Fruit fly (Drosophila melanogaster): Measurements from ENCODE around the gene CG14380.

The CG14380 gene

DNA sequence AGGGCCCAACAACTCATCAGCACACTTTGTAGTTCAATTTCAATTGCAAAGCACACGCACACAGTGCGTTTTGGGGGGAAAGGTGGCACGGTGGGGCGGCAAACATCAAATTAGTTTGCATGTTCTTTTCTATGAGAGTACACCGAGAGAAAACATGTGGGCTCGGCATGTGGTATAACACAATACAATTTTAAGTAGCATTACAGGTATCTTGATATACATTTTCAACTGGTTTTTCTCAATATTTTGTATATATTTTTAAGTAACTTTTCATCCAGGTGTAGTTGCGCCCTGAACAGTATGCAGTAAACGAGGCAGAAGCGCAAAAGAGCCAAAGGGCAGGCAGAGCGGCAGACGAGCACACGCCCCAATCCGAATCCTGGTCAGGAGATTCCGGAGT is 12.1 kb downstream of the CG14380 start:
- TF ChIP-seq Hr39 (GFP tag; optimal IDR thresholded peaks at IDR 0.05) (no peak), CG6163 (GFP tag; IDR thresholded peaks at IDR 0.05) (no peak), topi (GFP tag; optimal IDR thresholded peaks at IDR 0.05) (no peak), CG16779 (tag; optimal IDR thresholded peaks at IDR 0.05) (no peak), dac (GFP tag; optimal IDR thresholded peaks at IDR 0.05) (no peak), CG11902 (GFP tag; optimal IDR thresholded peaks at IDR 0.05) (no peak), CG6854 (GFP tag; optimal IDR thresholded peaks at IDR 0.05) (no peak), pdm3 (GFP tag; optimal IDR thresholded peaks at IDR 0.05) (no peak), CG6792 (GFP tag; optimal IDR thresholded peaks at IDR 0.05) (no peak), Hr38 (GFP tag; optimal IDR thresholded peaks at IDR 0.05) (no peak), CG9139 (GFP tag; optimal IDR thresholded peaks at IDR 0.05) (no peak), svp (GFP tag) (no peak), CG6808 (GFP tag; optimal IDR thresholded peaks at IDR 0.05) (no peak), Sox15 (GFP tag; optimal IDR thresholded peaks at IDR 0.05) (no peak), CG4318 (GFP tag; optimal IDR thresholded peaks at IDR 0.05) (no peak), esn (GFP tag; optimal IDR thresholded peaks at IDR 0.05) (no peak), Eip93F (GFP tag; optimal IDR thresholded peaks at IDR 0.05) (no peak), CG34406 (GFP tag; optimal IDR thresholded peaks at IDR 0.05) (no peak)

DNA sequence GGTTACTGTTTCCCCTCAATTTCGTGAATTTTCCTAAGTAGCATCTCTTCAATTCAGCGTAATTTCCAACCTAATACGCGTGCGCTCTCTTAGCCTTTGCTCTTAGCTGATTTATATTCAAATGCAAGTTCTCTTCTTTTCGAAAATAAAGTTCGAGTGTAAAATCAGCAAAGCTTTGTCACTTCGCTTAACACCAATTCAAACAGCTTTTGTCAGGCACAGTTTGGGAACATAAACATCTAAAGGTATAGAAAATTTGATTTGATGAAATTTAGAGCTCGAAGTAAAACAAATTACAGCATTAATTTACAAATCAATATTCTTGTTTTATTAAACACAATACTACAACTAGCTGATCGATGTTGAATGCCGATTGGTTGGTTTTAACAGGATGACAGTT is 20.1 kb downstream of the CG14380 start:
- TF ChIP-seq CG11294 (GFP tag; IDR thresholded peaks at IDR 0.05): no peak
- TF ChIP-seq cyc (GFP tag; optimal IDR thresholded peaks at IDR 0.05): no peak
- no peak for TF ChIP-seq Sox102F (GFP tag; optimal IDR thresholded peaks at IDR 0.05)
- TF ChIP-seq CG6792 (GFP tag; optimal IDR thresholded peaks at IDR 0.05): no peak
- TF ChIP-seq topi (GFP tag; optimal IDR thresholded peaks at IDR 0.05): no peak
- TF ChIP-seq CG6163 (GFP tag; IDR thresholded peaks at IDR 0.05): no peak
- no peak for TF ChIP-seq acj6 (GFP tag; optimal IDR thresholded peaks at IDR 0.05)

DNA sequence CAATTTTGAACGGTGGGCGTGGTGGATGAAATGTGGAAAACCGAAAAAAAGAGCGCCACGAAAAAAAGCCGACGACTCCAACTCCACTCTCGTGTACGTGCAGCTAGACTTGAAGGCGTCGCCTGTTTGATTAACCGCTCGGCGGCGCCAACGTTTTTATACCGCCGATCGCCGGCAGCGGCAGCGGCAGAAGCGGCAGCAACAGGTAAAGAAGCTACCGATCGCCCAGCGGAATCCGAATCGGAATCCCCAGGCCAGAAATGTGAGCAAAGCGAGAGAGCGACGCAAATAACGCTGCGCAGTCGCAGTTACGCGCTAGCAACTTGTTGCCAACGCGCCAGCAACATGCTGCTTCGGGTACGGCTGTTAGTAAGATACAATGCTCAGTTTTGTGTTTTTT is 26.0 kb downstream of the CG14380 start, which contains the start of gene CG8483:
Gene CG8483, minus strand, starts transcription at position 119 of the 400 bp plus-strand sequence.
- TF ChIP-seq Eip75B (GFP tag; optimal IDR thresholded peaks at IDR 0.05) (no peak), fkh (GFP tag; optimal IDR thresholded peaks at IDR 0.05) (peak; percentile 4), pdm3 (GFP tag; optimal IDR thresholded peaks at IDR 0.05) (no peak), CG31627 (GFP tag; optimal IDR thresholded peaks at IDR 0.05) (no peak), cyc (GFP tag; optimal IDR thresholded peaks at IDR 0.05) (no peak)

DNA sequence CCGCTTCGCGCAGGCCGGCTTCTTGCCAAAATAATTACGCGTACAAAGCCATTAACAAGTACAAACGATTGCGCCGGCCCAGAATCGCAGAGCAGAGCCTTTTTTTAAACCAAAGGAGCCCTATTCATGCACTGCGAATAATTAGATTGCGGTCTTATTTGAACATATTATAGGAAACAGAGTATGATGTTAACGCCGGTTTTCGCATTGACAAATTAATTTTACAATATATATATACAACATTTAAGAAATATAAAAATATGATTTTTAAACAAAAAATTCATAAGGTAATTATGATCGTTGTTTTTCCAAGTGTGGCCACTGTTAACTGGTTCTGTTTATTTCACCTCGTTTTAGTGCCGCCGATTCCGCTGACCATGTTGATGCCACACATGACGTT is 26.8 kb downstream of the CG14380 start:
- TF ChIP-seq fd59A (GFP tag; optimal IDR thresholded peaks at IDR 0.05) (peak; percentile 37), pdm3 (GFP tag; optimal IDR thresholded peaks at IDR 0.05) (peak; percentile 14), CG6808 (GFP tag; optimal IDR thresholded peaks at IDR 0.05) (peak; percentile 52), Sox102F (GFP tag; optimal IDR thresholded peaks at IDR 0.05) (no peak), lz (GFP tag; optimal IDR thresholded peaks at IDR 0.05) (peak; percentile 10), svp (GFP tag) (peak; percentile 55), net (GFP tag; optimal IDR thresholded peaks at IDR 0.05) (peak; percentile 22), Lpt (GFP tag; optimal IDR thresholded peaks at IDR 0.05) (no peak), eg (GFP tag; IDR thresholded peaks at IDR 0.05) (no peak), Smox (GFP tag; optimal IDR thresholded peaks at IDR 0.05) (peak; percentile 24), Eip75B (GFP tag; optimal IDR thresholded peaks at IDR 0.05) (peak; percentile 19), dac (GFP tag; optimal IDR thresholded peaks at IDR 0.05) (no peak), CG32006 (GFP tag; optimal IDR thresholded peaks at IDR 0.05) (peak; percentile 6), CG3919 (GFP tag; optimal IDR thresholded peaks at IDR 0.05) (peak; percentile 53), acj6 (GFP tag; optimal IDR thresholded peaks at IDR 0.05) (peak; percentile 21), dsx (GFP tag; optimal IDR thresholded peaks at IDR 0.05; ENCODE audit: poor library complexity, severe bottlenecking) (peak; percentile 49), CG15336 (GFP tag; IDR thresholded peaks at IDR 0.05) (no peak), CG11902 (GFP tag; optimal IDR thresholded peaks at IDR 0.05) (peak; percentile 15), CG6854 (GFP tag; optimal IDR thresholded peaks at IDR 0.05) (no peak), spab (GFP tag; optimal IDR thresholded peaks at IDR 0.05) (peak; percentile 51), salr (GFP tag; optimal IDR thresholded peaks at IDR 0.05) (no peak), cyc (GFP tag; optimal IDR thresholded peaks at IDR 0.05) (peak; percentile 25), ss (GFP tag; optimal IDR thresholded peaks at IDR 0.05) (peak; percentile 25 to 77), CG10631 (GFP tag; optimal IDR thresholded peaks at IDR 0.05) (peak; percentile 23), Met (GFP tag; optimal IDR thresholded peaks at IDR 0.05) (peak; percentile 16), achi (GFP tag; optimal IDR thresholded peaks at IDR 0.05) (peak; percentile 50), CG6163 (GFP tag; IDR thresholded peaks at IDR 0.05) (peak; percentile 47; the same call in 1 of the 3 replicates), esn (GFP tag; optimal IDR thresholded peaks at IDR 0.05) (peak; percentile 47), Eip78C (GFP tag) (peak; percentile 89), CG34406 (GFP tag; optimal IDR thresholded peaks at IDR 0.05) (peak; percentile 56), CG10669 (GFP tag; optimal IDR thresholded peaks at IDR 0.05) (peak; percentile 68), Blimp-1 (GFP tag; optimal IDR thresholded peaks at IDR 0.05) (no peak)

Measured in whole organism, prepupa.